Worm (Caenorhabditis elegans) whole organism, L2 larva: ENCODE data around the gene dbt-1.

Source experiments
- aly-2 ChIP-seq: fragments of 150-350 bp; optimal IDR thresholded peaks from 2 replicates; lab custom pipeline; 2014; ENCODE audit warnings: missing biosample characterization, missing genetic modification characterization
- ama-1 ChIP-seq: fragments of 150-350 bp; optimal IDR thresholded peaks from 2 replicates; lab custom pipeline; 2018; ENCODE audit warnings: inconsistent platforms
- lin-11 ChIP-seq: fragments of 150-350 bp; sonication (generic microtip); optimal IDR thresholded peaks from 2 replicates; lab custom pipeline; 2014; ENCODE audit warnings: missing biosample characterization, missing genetic modification characterization, inconsistent platforms, mixed read lengths
- lin-13 ChIP-seq: fragments of 150-350 bp; optimal IDR thresholded peaks from 2 replicates; lab custom pipeline; 2014; ENCODE audit warnings: missing biosample characterization, missing genetic modification reagents, missing genetic modification characterization
- lin-39 ChIP-seq: fragments of 150-350 bp; optimal IDR thresholded peaks from 2 replicates; lab custom pipeline; 2014; ENCODE audit warnings: missing biosample characterization, missing genetic modification reagents, missing genetic modification characterization
- nhr-11 ChIP-seq: fragments of 150-350 bp; optimal IDR thresholded peaks from 2 replicates; lab custom pipeline; 2014; ENCODE audit warnings: missing biosample characterization, missing genetic modification characterization
- nhr-237 ChIP-seq: fragments of 150-350 bp; optimal IDR thresholded peaks from 2 replicates; lab custom pipeline; 2014; ENCODE audit warnings: missing biosample characterization, missing genetic modification characterization
- nhr-77 ChIP-seq: fragments of 150-350 bp; optimal IDR thresholded peaks from 2 replicates; lab custom pipeline; 2014; ENCODE audit warnings: missing biosample characterization, missing genetic modification characterization
- skn-1 ChIP-seq: sonication (generic microtip); optimal IDR thresholded peaks from 2 replicates; lab custom pipeline; 2017; ENCODE audit warnings: missing biosample characterization, missing genetic modification characterization
- snpc-4 ChIP-seq: fragments of 150-350 bp; optimal IDR thresholded peaks from 2 replicates; lab custom pipeline; 2014; ENCODE audit warnings: missing biosample characterization, missing genetic modification characterization
- unc-39 ChIP-seq: fragments of 150-350 bp; optimal IDR thresholded peaks from 2 replicates; lab custom pipeline; 2014; ENCODE audit warnings: missing biosample characterization, missing genetic modification characterization
- zag-1 ChIP-seq: fragments of 150-350 bp; optimal IDR thresholded peaks from 2 replicates; lab custom pipeline; 2014; ENCODE audit warnings: missing biosample characterization, missing genetic modification characterization

ce11 chrII:7981084-7981483 lies 36.1 kb upstream of the dbt-1 start:
- TF ChIP-seq ama-1 (no peak), unc-39 (tag; lab: Kevin White, UChicago) (no peak), aly-2 (tag; lab: Kevin White, UChicago) (no peak), lin-39 (tag; lab: Kevin White, UChicago) (no peak), nhr-77 (tag; lab: Kevin White, UChicago) (no peak), nhr-11 (tag; lab: Kevin White, UChicago) (no peak), lin-11 (tag; lab: Kevin White, UChicago) (no peak), lin-13 (GFP tag; lab: Kevin White, UChicago) (no peak), nhr-237 (tag; lab: Kevin White, UChicago) (no peak), skn-1 (tag; lab: Kevin White, UChicago) (no peak), zag-1 (tag; lab: Kevin White, UChicago) (no peak), snpc-4 (tag; lab: Kevin White, UChicago) (no peak)
